Worm (Caenorhabditis elegans) whole organism, young adult: ENCODE results near the gene rpn-6.2.

Experiments used
- F39B2.1 ChIP-seq: fragments of 200-800 bp; sonication (Bioruptor generic); IDR thresholded peaks from 2 replicates; pipeline ENCODE4 v1.3.6; 2022; ENCODE audit warnings: missing genetic modification reagents, missing genetic modification characterization, missing compliant biosample characterization
- F52B5.7 ChIP-seq: sonication (generic microtip); optimal IDR thresholded peaks from 2 replicates; lab custom pipeline; 2016; ENCODE audit warnings: mild to moderate bottlenecking, missing genetic modification characterization, missing compliant biosample characterization
- F55B11.4 ChIP-seq: sonication (generic microtip); optimal IDR thresholded peaks from 2 replicates; lab custom pipeline; 2016; ENCODE audit warnings: missing compliant biosample characterization, missing genetic modification characterization, borderline replicate concordance; ENCODE audit not compliant: insufficient read depth
- F57A8.1 ChIP-seq: fragments of 200-800 bp; sonication (Bioruptor generic); optimal IDR thresholded peaks from 2 replicates; lab custom pipeline; 2018; ENCODE audit warnings: mild to moderate bottlenecking, missing genetic modification characterization, moderate library complexity, missing compliant biosample characterization
- F57C9.4 ChIP-seq: sonication (generic microtip); optimal IDR thresholded peaks from 2 replicates; lab custom pipeline; 2017; ENCODE audit warnings: mild to moderate bottlenecking, missing genetic modification characterization, missing compliant biosample characterization
- T26A5.8 ChIP-seq: sonication (generic microtip); optimal IDR thresholded peaks from 2 replicates; lab custom pipeline; 2016; ENCODE audit warnings: missing genetic modification characterization, missing compliant biosample characterization
- Y53G8AR.9 ChIP-seq: fragments of 200-800 bp; sonication (Bioruptor generic); conservative IDR thresholded peaks from 2 replicates; pipeline ENCODE4 v1.3.6; 2022; ENCODE audit warnings: missing genetic modification reagents, missing genetic modification characterization, missing compliant biosample characterization
- Y56A3A.18 ChIP-seq: fragments of 200-800 bp; sonication (Bioruptor generic); IDR thresholded peaks from 2 replicates; pipeline ENCODE4 v1.3.6; 2022; ENCODE audit warnings: missing genetic modification reagents, missing genetic modification characterization, missing compliant biosample characterization
- Y79H2A.3 ChIP-seq: fragments of 200-800 bp; sonication (Bioruptor generic); conservative IDR thresholded peaks from 2 replicates; pipeline ENCODE4 v1.3.6; 2022; ENCODE audit warnings: missing genetic modification reagents, missing genetic modification characterization, missing compliant biosample characterization
- aptf-2 ChIP-seq: fragments of 200-800 bp; sonication (Bioruptor generic); conservative IDR thresholded peaks from 2 replicates; pipeline ENCODE4 v1.3.6; 2022; ENCODE audit warnings: missing genetic modification reagents, missing genetic modification characterization, missing compliant biosample characterization
- attf-3 ChIP-seq: fragments of 200-800 bp; sonication (Bioruptor generic); conservative IDR thresholded peaks from 2 replicates; pipeline ENCODE4 v1.3.6; 2022; ENCODE audit warnings: missing genetic modification reagents, missing genetic modification characterization, missing compliant biosample characterization
- bed-2 ChIP-seq: fragments of 200-800 bp; sonication (Bioruptor generic); IDR thresholded peaks from 2 replicates; pipeline ENCODE4 v1.3.6; 2022; ENCODE audit warnings: missing genetic modification reagents, missing genetic modification characterization, missing compliant biosample characterization
- ccch-3 ChIP-seq: fragments of 200-800 bp; sonication (Bioruptor generic); optimal IDR thresholded peaks from 2 replicates; lab custom pipeline; 2018; ENCODE audit warnings: mild to moderate bottlenecking, missing genetic modification characterization, missing compliant biosample characterization
- cebp-2 ChIP-seq: fragments of 200-800 bp; sonication (Bioruptor generic); IDR thresholded peaks from 2 replicates; pipeline ENCODE4 v1.3.6; 2022; ENCODE audit warnings: missing genetic modification characterization, missing compliant biosample characterization
- ceh-100 ChIP-seq: fragments of 200-800 bp; sonication (Bioruptor generic); IDR thresholded peaks from 2 replicates; pipeline ENCODE4 v1.3.6; 2022; ENCODE audit warnings: missing genetic modification reagents, missing genetic modification characterization, missing compliant biosample characterization
- ceh-27 ChIP-seq: fragments of 200-800 bp; sonication (Bioruptor generic); optimal IDR thresholded peaks from 2 replicates; lab custom pipeline; 2018; ENCODE audit warnings: mild to moderate bottlenecking, missing genetic modification characterization, moderate library complexity, missing compliant biosample characterization
- dpff-1 ChIP-seq: sonication (generic microtip); optimal IDR thresholded peaks from 2 replicates; lab custom pipeline; 2017; ENCODE audit warnings: mild to moderate bottlenecking, missing genetic modification characterization, missing compliant biosample characterization
- egrh-3 ChIP-seq: fragments of 200-800 bp; sonication (Bioruptor generic); IDR thresholded peaks from 2 replicates; pipeline ENCODE4 v1.3.6; 2022; ENCODE audit warnings: missing genetic modification reagents, missing genetic modification characterization, missing compliant biosample characterization
- ets-4 ChIP-seq: fragments of 200-800 bp; sonication (Bioruptor generic); optimal IDR thresholded peaks from 2 replicates; lab custom pipeline; 2018; ENCODE audit warnings: mild to moderate bottlenecking, missing genetic modification characterization, missing compliant biosample characterization
- fkh-3 ChIP-seq: sonication (generic microtip); optimal IDR thresholded peaks from 2 replicates; lab custom pipeline; 2016; ENCODE audit warnings: mild to moderate bottlenecking, missing genetic modification characterization, missing compliant biosample characterization
- hlh-12 ChIP-seq: sonication (generic microtip); optimal IDR thresholded peaks from 2 replicates; lab custom pipeline; 2016; ENCODE audit warnings: missing genetic modification characterization, missing compliant biosample characterization
- hmg-1.2 ChIP-seq: fragments of 200-800 bp; sonication (Bioruptor generic); IDR thresholded peaks from 2 replicates; pipeline ENCODE4 v1.3.6; 2022; ENCODE audit warnings: missing genetic modification reagents, missing genetic modification characterization, missing compliant biosample characterization
- hmg-20 ChIP-seq: fragments of 200-800 bp; sonication (Bioruptor generic); IDR thresholded peaks from 2 replicates; pipeline ENCODE4 v1.3.6; 2022; ENCODE audit warnings: missing genetic modification reagents, missing genetic modification characterization, missing compliant biosample characterization
- hsf-1 ChIP-seq: fragments of 200-800 bp; sonication (Bioruptor generic); IDR thresholded peaks from 2 replicates; pipeline ENCODE4 v1.3.6; 2022; ENCODE audit warnings: missing genetic modification reagents, missing genetic modification characterization, missing compliant biosample characterization
- madf-10 ChIP-seq: sonication (generic microtip); optimal IDR thresholded peaks from 2 replicates; lab custom pipeline; 2016; ENCODE audit warnings: mild to moderate bottlenecking, missing genetic modification characterization, missing compliant biosample characterization
- madf-6 ChIP-seq: fragments of 200-800 bp; sonication (Bioruptor generic); IDR thresholded peaks from 2 replicates; pipeline ENCODE4 v1.3.6; 2022; ENCODE audit warnings: missing genetic modification reagents, missing genetic modification characterization, missing compliant biosample characterization
- madf-8 ChIP-seq: fragments of 200-800 bp; sonication (Bioruptor generic); conservative IDR thresholded peaks from 2 replicates; pipeline ENCODE4 v1.3.6; 2022; ENCODE audit warnings: missing genetic modification reagents, missing genetic modification characterization, missing compliant biosample characterization
- mcd-1 ChIP-seq: fragments of 200-800 bp; sonication (Bioruptor generic); IDR thresholded peaks from 2 replicates; pipeline ENCODE4 v1.3.6; 2022; ENCODE audit warnings: missing genetic modification reagents, missing genetic modification characterization, missing compliant biosample characterization
- mel-28 ChIP-seq: sonication (generic microtip); optimal IDR thresholded peaks from 2 replicates; lab custom pipeline; 2016; ENCODE audit warnings: borderline replicate concordance, mild to moderate bottlenecking, missing genetic modification characterization, missing compliant biosample characterization
- nfyb-1 ChIP-seq: fragments of 200-800 bp; sonication (Bioruptor generic); IDR thresholded peaks from 2 replicates; pipeline ENCODE4 v1.3.6; 2022; ENCODE audit warnings: missing genetic modification reagents, missing genetic modification characterization, missing compliant biosample characterization
- nhr-80 ChIP-seq: sonication (generic microtip); optimal IDR thresholded peaks from 2 replicates; lab custom pipeline; 2016; ENCODE audit warnings: missing genetic modification characterization, missing compliant biosample characterization
- pbrm-1 ChIP-seq: fragments of 200-800 bp; sonication (Bioruptor generic); IDR thresholded peaks from 2 replicates; pipeline ENCODE4 v1.3.6; 2022; ENCODE audit warnings: missing genetic modification reagents, missing genetic modification characterization, missing compliant biosample characterization
- pha-4 ChIP-seq: fragments of 150-350 bp; sonication (generic microtip); optimal IDR thresholded peaks from 2 replicates; lab custom pipeline; 2014; ENCODE audit warnings: missing biosample characterization, missing genetic modification reagents, missing genetic modification characterization
- sdz-38 ChIP-seq: sonication (generic microtip); optimal IDR thresholded peaks from 2 replicates; lab custom pipeline; 2016; ENCODE audit warnings: missing genotype, missing genetic modification characterization, missing compliant biosample characterization
- sptf-2 ChIP-seq: fragments of 200-800 bp; sonication (Bioruptor generic); optimal IDR thresholded peaks from 2 replicates; lab custom pipeline; 2018; ENCODE audit warnings: mild to moderate bottlenecking, missing genetic modification characterization, missing compliant biosample characterization
- tbx-9 ChIP-seq: sonication (generic microtip); optimal IDR thresholded peaks from 2 replicates; lab custom pipeline; 2016; ENCODE audit warnings: borderline replicate concordance, missing genetic modification characterization, inconsistent platforms, missing compliant biosample characterization
- unc-130 ChIP-seq: sonication (generic microtip); optimal IDR thresholded peaks from 2 replicates; lab custom pipeline; 2016; ENCODE audit warnings: missing genetic modification reagents, missing genetic modification characterization, missing compliant biosample characterization
- xnd-1 ChIP-seq: sonication (generic microtip); optimal IDR thresholded peaks from 2 replicates; lab custom pipeline; 2016; ENCODE audit warnings: missing genotype, missing genetic modification reagents, missing genetic modification characterization, missing compliant biosample characterization
- ztf-18 ChIP-seq: sonication (generic microtip); optimal IDR thresholded peaks from 2 replicates; lab custom pipeline; 2016; ENCODE audit warnings: missing genotype, mild to moderate bottlenecking, missing genetic modification characterization, missing compliant biosample characterization
- ztf-26 ChIP-seq: sonication (generic microtip); optimal IDR thresholded peaks from 2 replicates; lab custom pipeline; 2017; ENCODE audit warnings: missing genetic modification characterization, missing compliant biosample characterization
- ztf-6 ChIP-seq: fragments of 200-800 bp; sonication (Bioruptor generic); IDR thresholded peaks from 2 replicates; pipeline ENCODE4 v1.3.6; 2022; ENCODE audit warnings: missing genetic modification reagents, missing genetic modification characterization, missing compliant biosample characterization

Gene rpn-6.2

DNA sequence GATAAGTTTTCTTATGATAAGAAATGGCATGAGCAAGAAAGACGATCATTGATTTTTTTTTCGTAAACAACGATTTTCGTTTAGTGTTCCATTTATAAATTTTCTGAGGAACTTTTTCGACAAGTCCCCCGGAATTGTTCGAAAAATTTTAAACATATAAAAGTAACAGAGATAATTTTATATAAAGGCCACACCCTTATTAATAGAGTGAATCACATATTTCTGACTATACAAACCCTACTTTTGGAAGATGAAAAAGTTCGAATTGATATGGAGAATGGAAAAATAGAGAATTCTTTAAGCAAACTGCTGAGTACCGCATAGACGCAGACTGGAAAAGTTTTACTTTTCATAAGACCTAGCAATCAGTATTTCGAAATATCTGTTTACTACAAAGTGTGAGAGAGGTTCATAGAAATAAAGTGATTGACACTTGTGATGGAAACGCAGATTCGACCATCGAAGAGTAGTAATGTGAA lies 49.4 kb upstream of the rpn-6.2 start (continued):
- TF ChIP-seq F39B2.1 (no peak), xnd-1 (tag; lab: Kevin White, UChicago) (no peak), egrh-3 (GFP tag; lab: Robert Waterston, UW) (no peak), dpff-1 (tag; lab: Kevin White, UChicago) (peak; percentile 82), fkh-3 (tag; lab: Kevin White, UChicago) (no peak), mel-28 (tag; lab: Kevin White, UChicago) (peak; percentile 72), aptf-2 (GFP tag; lab: Robert Waterston, UW) (no peak), sdz-38 (tag; lab: Kevin White, UChicago) (no peak), hlh-12 (tag; lab: Kevin White, UChicago) (no peak), ceh-27 (GFP tag; lab: Kevin White, UChicago) (peak; percentile 76), F55B11.4 (tag; lab: Kevin White, UChicago) (no peak), cebp-2 (no peak), sptf-2 (GFP tag; lab: Kevin White, UChicago) (peak; percentile 8), madf-6 (peak; percentile 43; the same call in 1 of the 2 replicates), hmg-1.2 (GFP tag; lab: Robert Waterston, UW) (peak; percentile 54), tbx-9 (peak; percentile 3), mcd-1 (GFP tag; lab: Robert Waterston, UW) (peak; percentile 40; the same call in 1 of the 2 replicates), attf-3 (GFP tag; lab: Robert Waterston, UW) (no peak), ccch-3 (no peak), bed-2 (GFP tag; lab: Robert Waterston, UW) (no peak), madf-10 (peak; percentile 70), F57A8.1 (GFP tag; lab: Kevin White, UChicago) (no peak), F57C9.4 (tag; lab: Kevin White, UChicago) (peak; percentile 37), ztf-6 (GFP tag; lab: Robert Waterston, UW) (no peak), F52B5.7 (tag; lab: Kevin White, UChicago) (no peak), ets-4 (GFP tag; lab: Kevin White, UChicago) (no peak), ztf-18 (tag; lab: Kevin White, UChicago) (peak; percentile 53), unc-130 (GFP tag; lab: Kevin White, UChicago) (no peak), hmg-20 (GFP tag; lab: Robert Waterston, UW) (no peak), Y53G8AR.9 (GFP tag; lab: Robert Waterston, UW) (peak; percentile 84; the same call in 1 of the 2 replicates), ceh-100 (GFP tag; lab: Robert Waterston, UW) (no peak; the same call in 1 of the 2 replicates), pha-4 (tag; lab: Kevin White, UChicago) (peak; percentile 6), pbrm-1 (peak; percentile 63; the same call in 1 of the 2 replicates), madf-8 (GFP tag; lab: Robert Waterston, UW) (no peak), nfyb-1 (GFP tag; lab: Robert Waterston, UW) (peak; percentile 90), Y56A3A.18 (GFP tag; lab: Robert Waterston, UW) (no peak; the same call in 1 of the 2 replicates), T26A5.8 (tag; lab: Kevin White, UChicago) (peak; percentile 3)

DNA sequence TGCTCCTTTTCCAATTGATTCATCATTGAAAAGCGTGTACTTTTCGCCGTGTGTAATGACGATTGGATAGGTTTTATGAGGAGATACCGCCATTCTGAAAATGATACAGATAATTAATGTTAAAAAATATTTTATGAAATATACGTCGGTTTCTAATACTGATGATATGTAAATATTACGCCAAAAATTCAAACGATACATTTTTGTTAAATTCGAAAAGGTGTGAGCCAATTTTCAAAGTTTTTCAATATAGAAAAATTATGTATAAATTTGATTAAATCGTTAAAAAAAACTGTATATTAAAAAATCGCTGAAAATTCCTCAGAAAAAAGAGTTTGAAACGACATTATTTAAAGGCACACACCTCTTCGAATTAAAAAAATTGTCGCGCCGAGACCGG lies 48.8 kb upstream of the rpn-6.2 start, which contains the start of gene ikke-1:
ikke-1 (minus strand) TSS at position 101 of the 400 bp plus-strand sequence.
- TF ChIP-seq ccch-3 (no peak), nhr-80 (tag; lab: Kevin White, UChicago) (no peak), hsf-1 (GFP tag; lab: Robert Waterston, UW) (0 out of 2 replicates have a peak, but pooled peaks have one; percentile 6), Y79H2A.3 (GFP tag; lab: Robert Waterston, UW) (no peak), ztf-26 (tag; lab: Kevin White, UChicago) (no peak)
